Fruit fly (Drosophila melanogaster) whole organism, embryonic: ENCODE measurements around the gene Rtca.
A peak's percentile ranks its signal among the peaks of the same experiment; 100 is the strongest.

ENCODE experiments used
- Atf3 ChIP-seq: fragments of 200-800 bp; sonication (Bioruptor generic); optimal IDR thresholded peaks from 3 replicates; lab custom pipeline; 2016; ENCODE audit warnings: missing biosample characterization, missing genetic modification characterization
- BtbVII ChIP-seq: fragments of 200-800 bp; sonication (Bioruptor generic); optimal IDR thresholded peaks from 3 replicates; lab custom pipeline; 2017; ENCODE audit warnings: missing biosample characterization, mild to moderate bottlenecking, missing genetic modification characterization
- CG1024 ChIP-seq: fragments of 200-800 bp; sonication (Bioruptor generic); IDR thresholded peaks from 2 replicates; pipeline ENCODE4 v1.3.6; 2022; ENCODE audit warnings: missing biosample characterization, missing genetic modification characterization
- CG10543 ChIP-seq: fragments of 200-800 bp; sonication (Bioruptor generic); optimal IDR thresholded peaks from 3 replicates; lab custom pipeline; 2017; ENCODE audit warnings: missing biosample characterization, mild to moderate bottlenecking, missing genetic modification characterization, moderate library complexity
- CG11093 ChIP-seq: fragments of 200-800 bp; sonication (Bioruptor generic); IDR thresholded peaks from 3 replicates; pipeline ENCODE4 v1.3.6; 2022; ENCODE audit warnings: missing biosample characterization, missing genetic modification characterization
- CG12219 ChIP-seq: fragments of 200-800 bp; sonication (Bioruptor generic); optimal IDR thresholded peaks from 3 replicates; lab custom pipeline; 2018; ENCODE audit warnings: missing biosample characterization, mild to moderate bottlenecking, missing genetic modification characterization
- CG12744 ChIP-seq: fragments of 200-800 bp; sonication (Bioruptor generic); optimal IDR thresholded peaks from 2 replicates; lab custom pipeline; 2016; ENCODE audit warnings: missing biosample characterization, missing genetic modification characterization
- CG13123 ChIP-seq: fragments of 200-800 bp; sonication (Bioruptor generic); optimal IDR thresholded peaks from 2 replicates; lab custom pipeline; 2016; ENCODE audit warnings: missing biosample characterization, missing genetic modification characterization
- CG13624 ChIP-seq: fragments of 200-800 bp; sonication (Bioruptor generic); optimal IDR thresholded peaks from 2 replicates; lab custom pipeline; 2016; ENCODE audit warnings: missing biosample characterization, missing genetic modification characterization
- CG14860 ChIP-seq: fragments of 200-800 bp; sonication (Bioruptor generic); IDR thresholded peaks from 3 replicates; pipeline ENCODE4 v1.3.6; 2022; ENCODE audit warnings: missing biosample characterization, missing genetic modification characterization; ENCODE audit not compliant: partially characterized antibody
- CG15479 ChIP-seq: fragments of 200-800 bp; sonication (Bioruptor generic); optimal IDR thresholded peaks from 3 replicates; lab custom pipeline; 2019; ENCODE audit warnings: missing biosample characterization, mild to moderate bottlenecking, missing genetic modification characterization, moderate library complexity
- CG17361 ChIP-seq: fragments of 200-800 bp; sonication (Bioruptor generic); IDR thresholded peaks from 3 replicates; pipeline ENCODE4 v1.3.6; 2022; ENCODE audit warnings: missing biosample characterization, missing genetic modification characterization
- CG17612 ChIP-seq: fragments of 200-800 bp; sonication (Bioruptor generic); IDR thresholded peaks from 2 replicates; pipeline ENCODE4 v1.3.6; 2022; ENCODE audit warnings: missing biosample characterization, missing genetic modification characterization
- CG30431 ChIP-seq: fragments of 200-800 bp; sonication (Bioruptor generic); optimal IDR thresholded peaks from 2 replicates; lab custom pipeline; 2017; ENCODE audit warnings: missing biosample characterization, missing genetic modification characterization
- CG32767 ChIP-seq: fragments of 200-800 bp; sonication (Bioruptor generic); IDR thresholded peaks from 2 replicates; pipeline ENCODE4 v1.3.6; 2022; ENCODE audit warnings: missing biosample characterization, missing genetic modification characterization
- CG3726 ChIP-seq: fragments of 200-800 bp; sonication (Bioruptor generic); IDR thresholded peaks from 3 replicates; pipeline ENCODE4, ENCODE4 v1.3.6; 2022; ENCODE audit warnings: missing biosample characterization, missing genetic modification characterization
- CG4617 ChIP-seq: fragments of 200-800 bp; sonication (Bioruptor generic); optimal IDR thresholded peaks from 3 replicates; lab custom pipeline; 2016; ENCODE audit warnings: missing biosample characterization, missing genetic modification characterization, borderline replicate concordance
- CG6175 ChIP-seq: fragments of 200-800 bp; sonication (Bioruptor generic); IDR thresholded peaks from 3 replicates; pipeline ENCODE4 v1.3.6; 2022; ENCODE audit warnings: missing biosample characterization, missing genetic modification characterization
- CG6254 ChIP-seq: fragments of 200-800 bp; sonication (Bioruptor generic); optimal IDR thresholded peaks from 3 replicates; lab custom pipeline; 2017; ENCODE audit warnings: mild to moderate bottlenecking, missing biosample characterization, missing genetic modification reagents, missing genetic modification characterization
- CG7271 ChIP-seq: fragments of 200-800 bp; sonication (Bioruptor generic); optimal IDR thresholded peaks from 2 replicates; lab custom pipeline; 2018; ENCODE audit warnings: missing biosample characterization, mild to moderate bottlenecking, missing genetic modification characterization, moderate library complexity
- CG7556 ChIP-seq: fragments of 200-800 bp; sonication (Bioruptor generic); optimal IDR thresholded peaks from 2 replicates; lab custom pipeline; 2017; ENCODE audit warnings: missing biosample characterization, mild to moderate bottlenecking, missing genetic modification characterization
- CG7963 ChIP-seq: fragments of 200-800 bp; sonication (Bioruptor generic); IDR thresholded peaks from 3 replicates; pipeline ENCODE4 v1.3.6; 2022; ENCODE audit warnings: missing biosample characterization, missing genetic modification characterization; ENCODE audit not compliant: partially characterized antibody
- CG7987 ChIP-seq: fragments of 200-800 bp; sonication (Bioruptor generic); optimal IDR thresholded peaks from 2 replicates; lab custom pipeline; 2018; ENCODE audit warnings: missing biosample characterization, mild to moderate bottlenecking, missing genetic modification characterization, moderate library complexity
- CG9609 ChIP-seq: fragments of 200-800 bp; sonication (Bioruptor generic); optimal IDR thresholded peaks from 3 replicates; lab custom pipeline; 2016; ENCODE audit warnings: missing biosample characterization, missing genetic modification characterization
- D19B ChIP-seq: fragments of 200-800 bp; sonication (Bioruptor generic); optimal IDR thresholded peaks from 2 replicates; lab custom pipeline; 2017; ENCODE audit warnings: missing biosample characterization, mild to moderate bottlenecking, missing genetic modification characterization
- Dad ChIP-seq: fragments of 200-800 bp; sonication (Bioruptor generic); optimal IDR thresholded peaks from 3 replicates; lab custom pipeline; 2016; ENCODE audit warnings: missing biosample characterization, missing genetic modification characterization
- Dip2 ChIP-seq: fragments of 200-800 bp; sonication (Bioruptor generic); IDR thresholded peaks from 2 replicates; pipeline ENCODE4 v1.3.6; 2022; ENCODE audit warnings: missing biosample characterization, missing genetic modification characterization
- Gsc ChIP-seq: fragments of 200-800 bp; sonication (Bioruptor generic); IDR thresholded peaks from 2 replicates; pipeline ENCODE4 v1.3.6; 2022; ENCODE audit warnings: missing biosample characterization, missing genetic modification characterization
- Hr3 ChIP-seq: fragments of 200-800 bp; sonication (Bioruptor generic); optimal IDR thresholded peaks from 3 replicates; lab custom pipeline; 2016; ENCODE audit warnings: missing biosample characterization, missing genetic modification characterization
- Hr51 ChIP-seq, 2 experiments: fragments of 200-800 bp; sonication (Bioruptor generic); optimal IDR thresholded peaks; 2 replicates in 1 of 2; 3 replicates in 1 of 2; lab custom pipeline; 2016 to 2018; ENCODE audit warnings: missing biosample characterization in 2 of 2, missing genetic modification characterization in 2 of 2, mild to moderate bottlenecking in 1 of 2, moderate library complexity in 1 of 2
- Mes4 ChIP-seq: fragments of 200-800 bp; sonication (Bioruptor generic); optimal IDR thresholded peaks from 2 replicates; lab custom pipeline; 2016; ENCODE audit warnings: missing biosample characterization, missing genetic modification characterization
- Myb ChIP-seq: fragments of 200-800 bp; sonication (Bioruptor generic); optimal IDR thresholded peaks from 2 replicates; lab custom pipeline; 2016; ENCODE audit warnings: missing biosample characterization, missing genetic modification characterization
- Nf-YC ChIP-seq: fragments of 200-800 bp; optimal IDR thresholded peaks from 3 replicates; lab custom pipeline; 2019; ENCODE audit warnings: missing biosample characterization, mild to moderate bottlenecking, missing genetic modification characterization, moderate library complexity
- PHDP ChIP-seq: fragments of 200-800 bp; sonication (Bioruptor generic); optimal IDR thresholded peaks from 3 replicates; lab custom pipeline; 2018; ENCODE audit warnings: missing biosample characterization, mild to moderate bottlenecking, missing genetic modification characterization, moderate library complexity
- Spps ChIP-seq: fragments of 200-800 bp; sonication (Bioruptor generic); optimal IDR thresholded peaks from 2 replicates; lab custom pipeline; 2018; ENCODE audit warnings: missing biosample characterization, mild to moderate bottlenecking, missing genetic modification characterization
- chinmo ChIP-seq: fragments of 200-800 bp; sonication (Bioruptor generic); IDR thresholded peaks from 4 replicates; pipeline ENCODE4 v1.3.6; 2022; ENCODE audit warnings: missing biosample characterization, missing genetic modification characterization; ENCODE audit not compliant: partially characterized antibody
- corto ChIP-seq: fragments of 200-800 bp; sonication (Bioruptor generic); optimal IDR thresholded peaks from 2 replicates; lab custom pipeline; 2016; ENCODE audit warnings: missing biosample characterization, mild to moderate bottlenecking, missing genetic modification characterization, moderate library complexity
- da ChIP-seq: fragments of 200-800 bp; sonication (Bioruptor generic); optimal IDR thresholded peaks from 2 replicates; lab custom pipeline; 2016; ENCODE audit warnings: missing biosample characterization, missing genetic modification characterization
- dan ChIP-seq: fragments of 200-800 bp; sonication (Bioruptor generic); IDR thresholded peaks from 2 replicates; pipeline ENCODE4 v1.3.6; 2022; ENCODE audit warnings: missing biosample characterization, missing genetic modification characterization
- ftz-f1 ChIP-seq: fragments of 200-800 bp; sonication (Bioruptor generic); optimal IDR thresholded peaks from 2 replicates; lab custom pipeline; 2016; ENCODE audit warnings: missing biosample characterization, missing genetic modification characterization
- ham ChIP-seq: fragments of 200-800 bp; sonication (Bioruptor generic); IDR thresholded peaks from 2 replicates; pipeline ENCODE4 v1.3.6; 2022; ENCODE audit warnings: missing biosample characterization, missing genetic modification characterization
- p53 ChIP-seq: fragments of 200-800 bp; sonication (Bioruptor generic); optimal IDR thresholded peaks from 2 replicates; lab custom pipeline; 2016; ENCODE audit warnings: missing biosample characterization, missing genetic modification characterization
- pb ChIP-seq: fragments of 200-800 bp; sonication (Bioruptor generic); optimal IDR thresholded peaks from 3 replicates; lab custom pipeline; 2016; ENCODE audit warnings: missing biosample characterization, missing genetic modification characterization
- pho ChIP-seq: fragments of 200-800 bp; sonication (Bioruptor generic); optimal IDR thresholded peaks from 2 replicates; lab custom pipeline; 2016; ENCODE audit warnings: missing biosample characterization, missing genetic modification characterization
- phol ChIP-seq: fragments of 200-800 bp; sonication (Bioruptor generic); optimal IDR thresholded peaks from 3 replicates; lab custom pipeline; 2018; ENCODE audit warnings: missing biosample characterization, mild to moderate bottlenecking, missing genetic modification characterization, moderate library complexity
- pita ChIP-seq: fragments of 200-800 bp; sonication (Bioruptor generic); optimal IDR thresholded peaks from 2 replicates; lab custom pipeline; 2017; ENCODE audit warnings: missing biosample characterization, mild to moderate bottlenecking, missing genetic modification characterization
- trem ChIP-seq: fragments of 200-800 bp; optimal IDR thresholded peaks from 3 replicates; lab custom pipeline; 2019; ENCODE audit warnings: missing biosample characterization, mild to moderate bottlenecking, missing genetic modification characterization, moderate library complexity
- unc-4 ChIP-seq: fragments of 200-800 bp; sonication (Bioruptor generic); IDR thresholded peaks from 2 replicates; pipeline ENCODE4 v1.3.6; 2022; ENCODE audit warnings: missing biosample characterization, missing genetic modification characterization; ENCODE audit not compliant: partially characterized antibody

Rtca gene

dm6 chrX:2050070-2050899 is 21.9 kb upstream of the Rtca start, which contains the start of gene moody (continued):
- TF ChIP-seq dan (GFP tag; lab: Robert Waterston, UW) (peak; percentile 91), CG7963 (GFP tag; lab: Robert Waterston, UW) (no peak), BtbVII (GFP tag; lab: Kevin White, UChicago) (peak; percentile 97), CG6175 (peak; percentile 98), CG4617 (GFP tag; lab: Kevin White, UChicago) (peak; percentile 97), Dip2 (peak; percentile 57; the same call in 1 of the 2 replicates), Hr51 (GFP tag; optimal IDR thresholded peaks at IDR 0.05; lab: Kevin White, UChicago) (peak; percentile 92 to 97), Myb (peak; percentile 91), CG14860 (0 out of 3 replicates have a peak, but pooled peaks have one; percentile 33), p53 (peak; percentile 95), CG17361 (peak; percentile 93), CG7987 (GFP tag; lab: Kevin White, UChicago) (peak; percentile 97), da (GFP tag; lab: Kevin White, UChicago) (peak; percentile 96), pita (GFP tag; lab: Kevin White, UChicago) (no peak), chinmo (peak; percentile 88; the same call in 1 of the 4 replicates), Dad (GFP tag; lab: Kevin White, UChicago) (peak; percentile 97), CG1024 (peak; percentile 97), Nf-YC (tag; lab: Kevin White, UChicago) (peak; percentile 91), ham (GFP tag; lab: Robert Waterston, UW) (peak; percentile 92), Hr3 (GFP tag; lab: Kevin White, UChicago) (peak; percentile 93), D19B (GFP tag; lab: Kevin White, UChicago) (peak; percentile 92), CG9609 (GFP tag; lab: Kevin White, UChicago) (peak; percentile 97), CG11093 (peak; percentile 97), CG30431 (peak; percentile 95), CG32767 (peak; percentile 94), CG15479 (peak; percentile 68), Spps (peak; percentile 60), CG6254 (GFP tag; lab: Kevin White, UChicago) (peak; percentile 83), corto (GFP tag; lab: Kevin White, UChicago) (no peak), pho (GFP tag; lab: Kevin White, UChicago) (peak; percentile 98), CG12744 (peak; percentile 96), Mes4 (GFP tag; lab: Kevin White, UChicago) (peak; percentile 95), CG13624 (GFP tag; lab: Kevin White, UChicago) (peak; percentile 98), Atf3 (peak; percentile 95), CG13123 (GFP tag; lab: Kevin White, UChicago) (peak; percentile 94), pb (peak; percentile 97), ftz-f1 (GFP tag; lab: Kevin White, UChicago) (peak; percentile 95), CG7556 (peak; percentile 96), CG10543 (GFP tag; lab: Kevin White, UChicago) (peak; percentile 99), CG7271 (tag; lab: Kevin White, UChicago) (no peak), CG17612 (GFP tag; lab: Robert Waterston, UW) (peak; percentile 97), trem (tag; lab: Kevin White, UChicago) (peak; percentile 58), CG12219 (GFP tag; lab: Kevin White, UChicago) (peak; percentile 98), CG3726 (GFP tag; lab: Robert Waterston, UW) (peak; percentile 97), unc-4 (GFP tag; lab: Robert Waterston, UW) (peak; percentile 58), Gsc (peak; percentile 93), phol (tag; lab: Kevin White, UChicago) (peak; percentile 83), PHDP (tag; lab: Kevin White, UChicago) (peak; percentile 97)
